Worm (Caenorhabditis elegans) whole organism, young adult: Measurements from ENCODE around the gene ubq-1.

ENCODE experiments used
- mcd-1 ChIP-seq: fragments of 200-800 bp; sonication (Bioruptor generic); IDR thresholded peaks from 2 replicates; pipeline ENCODE4 v1.3.6; 2022; ENCODE audit warnings: missing genetic modification reagents, missing genetic modification characterization, missing compliant biosample characterization
- tlf-1 ChIP-seq: fragments of 200-800 bp; sonication (Bioruptor generic); optimal IDR thresholded peaks from 2 replicates; lab custom pipeline; 2018; ENCODE audit warnings: mild to moderate bottlenecking, missing genetic modification characterization, missing compliant biosample characterization

DNA sequence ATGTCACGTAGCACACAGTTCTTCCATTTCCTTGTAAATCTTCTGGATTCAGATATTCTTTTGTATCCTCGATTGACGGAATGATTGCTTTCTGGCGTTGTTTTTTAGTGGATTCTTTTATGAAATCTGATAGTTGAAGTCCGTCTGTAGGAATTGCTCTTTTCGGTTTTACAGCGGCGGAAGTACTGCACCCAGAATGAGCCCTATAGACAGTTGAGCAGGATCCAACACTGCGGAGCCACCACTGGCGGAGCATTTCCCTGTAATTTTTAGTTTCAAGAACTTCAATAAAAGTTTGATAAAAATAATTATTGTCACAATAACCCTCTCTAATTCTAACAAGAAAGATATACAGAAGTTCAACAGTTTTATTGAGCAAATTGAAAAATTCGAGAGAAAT is 5.8 kb downstream of the ubq-1 start, which contains the start of gene F25B5.5:
- TF ChIP-seq mcd-1 (no peak), tlf-1 (GFP tag; lab: Kevin White, UChicago) (no peak)
